Fruit fly (Drosophila melanogaster) Kc167 (cell line): ENCODE results near the gene lic.

ENCODE experiments used
- insv ChIP-seq: fragments of >200 bp; optimal IDR thresholded peaks from 3 replicates; lab custom pipeline; 2018; ENCODE audit warnings: missing external identifiers
- psq ChIP-seq: fragments of >200 bp; optimal IDR thresholded peaks from 2 replicates; lab custom pipeline; 2017; ENCODE audit warnings: missing external identifiers
- ttk ChIP-seq: sonication (Bioruptor generic); optimal IDR thresholded peaks from 2 replicates; lab custom pipeline; 2017; ENCODE audit warnings: missing external identifiers

DNA sequence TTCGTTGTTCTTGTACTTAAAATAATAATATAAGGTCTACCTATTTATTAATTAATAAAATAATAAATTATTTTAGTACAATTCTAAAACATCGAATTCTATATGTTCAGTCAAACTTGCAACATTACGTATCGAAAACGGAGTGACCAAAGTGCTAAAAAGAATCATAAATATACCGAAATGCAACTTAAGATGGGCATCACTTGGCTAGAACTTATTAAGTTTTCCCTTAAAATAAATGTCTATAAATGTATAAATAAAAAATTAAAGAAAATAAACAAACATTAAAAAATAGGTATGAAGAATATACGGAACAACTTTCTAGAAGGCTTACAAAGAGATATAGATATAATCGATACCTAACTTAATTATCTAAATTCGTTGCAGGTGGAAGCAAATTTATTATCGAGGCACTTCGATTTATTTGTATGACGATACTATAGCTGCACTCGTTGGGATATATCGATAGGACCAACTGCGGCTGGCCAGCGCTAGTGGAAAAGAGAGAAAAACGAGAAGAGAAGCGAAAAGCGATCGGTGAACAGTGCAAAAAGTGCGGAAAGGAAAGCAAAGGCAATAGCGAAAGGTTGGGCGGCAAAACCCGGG, at the start of gene lic:
- TF ChIP-seq ttk (lab: Kevin White, UChicago) (no peak), psq (lab: Kevin White, UChicago) (no peak), insv (lab: Kevin White, UChicago) (no peak)
